Worm (Caenorhabditis elegans): ENCODE measurements around the gene sdc-2.
A peak's percentile ranks its signal among the peaks of the same experiment; 100 is the strongest.

DNA sequence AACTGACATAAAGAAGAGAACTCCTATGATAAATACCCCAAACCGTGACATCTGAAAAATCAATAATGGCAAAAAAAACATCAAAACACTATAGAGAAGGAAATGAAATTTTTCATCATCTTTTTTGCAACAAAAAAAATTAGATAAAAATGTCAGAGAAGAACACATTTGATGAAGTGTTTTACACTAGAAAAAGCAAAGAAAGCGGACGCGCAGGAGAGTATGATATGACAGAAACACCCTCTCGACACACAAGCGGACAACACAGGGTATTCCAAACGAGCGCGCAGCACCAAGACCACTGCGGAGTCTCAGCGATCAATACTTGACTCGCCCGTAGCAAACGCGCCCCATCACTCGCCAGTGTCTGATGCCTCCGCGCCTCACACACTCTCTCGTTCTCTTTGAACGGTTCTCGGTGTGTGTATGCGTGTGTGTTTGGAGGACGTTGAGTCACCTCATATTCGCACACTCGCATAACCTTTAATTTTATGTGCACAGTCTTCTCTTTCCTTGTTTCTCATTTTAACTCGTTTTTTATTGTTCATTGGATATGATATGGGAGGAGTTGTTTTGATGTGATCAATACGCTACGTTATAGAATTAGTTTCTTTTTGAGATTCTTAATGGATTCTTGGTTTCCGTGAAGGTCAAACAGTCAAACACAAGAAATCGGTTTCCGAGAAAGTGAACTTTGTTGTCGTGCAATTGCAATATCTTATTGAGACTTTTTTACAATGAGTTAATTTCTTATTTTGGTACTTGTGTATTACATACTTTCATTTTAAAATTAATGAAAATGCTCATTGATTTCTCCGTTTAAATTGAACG, 24.2 kb downstream of the sdc-2 start, which contains the start of gene selt-1.1:
- TF ChIP-seq dmd-4 (tag; optimal IDR thresholded peaks at IDR 0.05; ENCODE audit: borderline replicate concordance) (no peak), pha-2 (tag; optimal IDR thresholded peaks at IDR 0.05) (no peak), mec-3 (tag; optimal IDR thresholded peaks at IDR 0.05; ENCODE audit: borderline replicate concordance) (no peak), ama-1 (optimal IDR thresholded peaks at IDR 0.05) (no peak), odd-2 (tag; optimal IDR thresholded peaks at IDR 0.05) (no peak), ceh-31 (tag; optimal IDR thresholded peaks at IDR 0.05) (peak; percentile 85), Y22D7AL.16 (tag; optimal IDR thresholded peaks at IDR 0.05) (no peak), ceh-9 (tag; optimal IDR thresholded peaks at IDR 0.05) (no peak), madf-2 (tag; optimal IDR thresholded peaks at IDR 0.05) (peak; percentile 13)

Data from whole organism, late embryonic.